Worm (Caenorhabditis elegans) whole organism, midembryonic: ENCODE data around the gene C24H12.1.
A peak's percentile ranks its signal among the peaks of the same experiment; 100 is the strongest.
"Not testable (repeated sequence)": the region's sequence is repeated elsewhere in the genome, so short reads cannot be mapped to it uniquely, and the experiment has no call there.

Experiments
- T22C8.4 ChIP-seq: fragments of 200-800 bp; sonication (Bioruptor generic); IDR thresholded peaks from 2 replicates; pipeline ENCODE4 v1.3.6; 2022; ENCODE audit warnings: missing genetic modification characterization, missing compliant biosample characterization
- cog-1 ChIP-seq: sonication (generic microtip); optimal IDR thresholded peaks from 2 replicates; lab custom pipeline; 2016; ENCODE audit warnings: missing genetic modification characterization, missing compliant biosample characterization
- flt-1 ChIP-seq: fragments of 200-800 bp; sonication (Bioruptor generic); IDR thresholded peaks from 2 replicates; pipeline ENCODE4 v1.3.6; 2022; ENCODE audit warnings: missing genetic modification characterization, missing compliant biosample characterization
- klf-2 ChIP-seq: fragments of 200-800 bp; sonication (Bioruptor generic); conservative IDR thresholded peaks from 2 replicates; pipeline ENCODE4 v1.3.6; 2022; ENCODE audit warnings: missing genetic modification reagents, missing genetic modification characterization, missing compliant biosample characterization
- med-1 ChIP-seq: sonication (generic microtip); optimal IDR thresholded peaks from 2 replicates; lab custom pipeline; 2017; ENCODE audit warnings: missing genetic modification characterization, mild to moderate bottlenecking, missing compliant biosample characterization, antibody characterized with exemption, missing genetic modification reagents; ENCODE audit not compliant: insufficient read depth
- ref-1 ChIP-seq: fragments of 200-800 bp; sonication (Bioruptor generic); conservative IDR thresholded peaks from 2 replicates; pipeline ENCODE4 v1.3.6; 2022; ENCODE audit warnings: missing genetic modification reagents, missing genetic modification characterization, missing compliant biosample characterization
- tab-1 ChIP-seq: fragments of 200-800 bp; sonication (Bioruptor generic); IDR thresholded peaks from 2 replicates; pipeline ENCODE4 v1.3.6; 2022; ENCODE audit warnings: missing genetic modification characterization, missing compliant biosample characterization
- ztf-23 ChIP-seq: fragments of 200-800 bp; sonication (Bioruptor generic); IDR thresholded peaks from 2 replicates; pipeline ENCODE4 v1.3.6; 2022; ENCODE audit warnings: missing genetic modification reagents, missing genetic modification characterization, missing compliant biosample characterization
- ztf-29 ChIP-seq: fragments of 200-800 bp; sonication (Bioruptor generic); IDR thresholded peaks from 2 replicates; pipeline ENCODE4 v1.3.6; 2022; ENCODE audit warnings: missing genetic modification reagents, missing genetic modification characterization, missing compliant biosample characterization

C24H12.1 gene

DNA sequence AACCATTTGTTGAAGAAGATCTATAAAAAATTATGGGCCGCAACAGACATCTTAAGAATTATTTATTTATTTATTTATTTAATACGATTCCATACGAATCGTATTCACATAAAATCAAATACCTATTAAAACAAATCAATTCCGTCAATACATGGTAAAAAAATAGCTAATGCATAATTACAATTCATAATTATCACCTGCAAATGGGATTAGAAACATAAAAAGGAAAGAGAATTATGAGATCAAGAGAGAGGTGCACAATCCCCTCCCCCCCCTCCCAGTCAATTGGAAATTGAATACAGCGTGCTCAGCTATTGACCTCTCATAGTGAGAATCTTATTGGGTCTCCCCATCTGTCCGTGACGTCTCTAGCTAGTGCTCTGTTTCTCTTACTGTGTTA lies at the start of gene C24H12.1:
C24H12.1 (plus strand) TSS at position 301 of the 400 bp plus-strand sequence.
- not testable (repeated sequence) for TF ChIP-seq T22C8.4 (GFP tag; lab: Robert Waterston, UW); cog-1 (tag; lab: Kevin White, UChicago); flt-1 (GFP tag; lab: Robert Waterston, UW)

- no peak for TF ChIP-seq flt-1 (GFP tag; lab: Robert Waterston, UW)
- TF ChIP-seq ref-1 (GFP tag; lab: Robert Waterston, UW): no peak
- no peak for TF ChIP-seq cog-1 (tag; lab: Kevin White, UChicago)
- no peak for TF ChIP-seq klf-2 (GFP tag; lab: Robert Waterston, UW)
- TF ChIP-seq tab-1 (GFP tag; lab: Robert Waterston, UW): no peak
Measured at ce11 chrII:399321-399720, 41.9 kb upstream of the C24H12.1 start, which contains the start of gene C03H5.6. Gene C03H5.6 (minus strand): TSS chrII:399421.

ce11 chrII:400167-400566 lies 41.0 kb upstream of the C24H12.1 start:
- TF ChIP-seq ztf-23: no peak
- no peak for TF ChIP-seq med-1 (GFP tag; lab: Kevin White, UChicago)
- TF ChIP-seq flt-1 (GFP tag; lab: Robert Waterston, UW): no peak
- TF ChIP-seq ztf-29 (GFP tag; lab: Robert Waterston, UW): no peak
- TF ChIP-seq T22C8.4 (GFP tag; lab: Robert Waterston, UW): no peak
- TF ChIP-seq cog-1 (tag; lab: Kevin White, UChicago): no peak
- no peak for TF ChIP-seq tab-1 (GFP tag; lab: Robert Waterston, UW)
- no peak for TF ChIP-seq klf-2 (GFP tag; lab: Robert Waterston, UW)
- no peak for TF ChIP-seq ref-1 (GFP tag; lab: Robert Waterston, UW)

ce11 chrII:401211-401610 lies 40.0 kb upstream of the C24H12.1 start:
- TF ChIP-seq flt-1 (GFP tag; lab: Robert Waterston, UW) (no peak), ztf-23 (no peak), med-1 (GFP tag; lab: Kevin White, UChicago) (no peak), cog-1 (tag; lab: Kevin White, UChicago) (no peak), ref-1 (GFP tag; lab: Robert Waterston, UW) (no peak), tab-1 (GFP tag; lab: Robert Waterston, UW) (no peak), T22C8.4 (GFP tag; lab: Robert Waterston, UW) (no peak), klf-2 (GFP tag; lab: Robert Waterston, UW) (no peak), ztf-29 (GFP tag; lab: Robert Waterston, UW) (no peak)

DNA sequence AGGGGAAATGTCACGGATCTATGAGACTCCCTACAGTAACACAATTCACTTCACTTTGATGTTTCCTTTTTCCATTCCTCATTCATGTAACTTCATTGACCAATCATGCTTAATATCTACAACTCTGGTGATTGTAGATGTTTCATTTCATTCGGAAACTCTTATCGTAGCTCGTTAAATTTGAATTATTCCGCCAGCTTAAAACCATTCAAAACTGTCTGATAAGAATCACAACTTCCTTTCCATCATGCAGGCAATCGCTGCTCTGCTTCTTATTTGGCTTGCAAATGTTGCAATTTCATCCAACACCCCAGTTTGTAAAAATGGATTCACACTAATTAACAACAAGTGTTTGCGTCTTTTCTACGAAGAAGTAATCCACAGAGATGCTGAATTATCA lies 38.8 kb upstream of the C24H12.1 start, which contains the start of gene clec-10:
clec-10 (plus strand) TSS at position 244 of the 400 bp plus-strand sequence.
- TF ChIP-seq klf-2 (GFP tag; lab: Robert Waterston, UW) (no peak), cog-1 (tag; lab: Kevin White, UChicago) (no peak), ref-1 (GFP tag; lab: Robert Waterston, UW) (no peak), flt-1 (GFP tag; lab: Robert Waterston, UW) (no peak), T22C8.4 (GFP tag; lab: Robert Waterston, UW) (no peak), med-1 (GFP tag; lab: Kevin White, UChicago) (no peak), ztf-23 (no peak), tab-1 (GFP tag; lab: Robert Waterston, UW) (no peak), ztf-29 (GFP tag; lab: Robert Waterston, UW) (no peak)

DNA sequence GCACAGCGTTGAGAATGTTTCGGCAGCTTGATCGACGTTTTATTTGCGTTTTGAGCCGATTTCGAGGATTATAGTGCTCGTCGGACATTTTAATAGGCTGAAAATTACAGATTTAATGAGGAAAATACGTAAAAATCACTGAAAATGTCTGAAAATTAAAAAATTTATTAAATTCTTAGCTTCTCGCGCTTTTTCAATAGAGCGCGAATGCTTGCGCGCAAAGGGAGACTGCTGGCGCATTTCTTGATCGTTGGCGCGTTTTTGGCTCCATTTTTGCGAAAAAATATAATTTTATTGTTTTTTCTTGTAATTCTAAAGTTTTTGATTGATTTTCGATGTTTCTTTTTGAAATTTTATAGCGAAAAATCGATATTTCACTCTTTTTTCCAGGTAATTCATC lies 30.4 kb upstream of the C24H12.1 start, which contains the start of the genes dnsn-1 and C24H12.4:
dnsn-1 (minus strand) TSS at position 101 of the 400 bp plus-strand sequence.
C24H12.4 (plus strand) TSS at position 391 of the 400 bp plus-strand sequence.
- no peak for TF ChIP-seq tab-1 (GFP tag; lab: Robert Waterston, UW)
- TF ChIP-seq med-1 (GFP tag; lab: Kevin White, UChicago): no peak
- TF ChIP-seq cog-1 (tag; lab: Kevin White, UChicago): peak; percentile 62

- TF ChIP-seq tab-1 (GFP tag; lab: Robert Waterston, UW) (peak; percentile 57; the same call in 1 of the 2 replicates), ztf-23 (peak; percentile 73), flt-1 (GFP tag; lab: Robert Waterston, UW) (peak; percentile 78; the same call in 1 of the 2 replicates)
Measured at ce11 chrII:416808-417207, 24.4 kb upstream of the C24H12.1 start.

ce11 chrII:418782-419181 lies 22.4 kb upstream of the C24H12.1 start, which contains the start of gene C24H12.6:
Gene C24H12.6 (minus strand): TSS chrII:418882.
- TF ChIP-seq ref-1 (GFP tag; lab: Robert Waterston, UW) (no peak), flt-1 (GFP tag; lab: Robert Waterston, UW) (no peak), ztf-23 (no peak), T22C8.4 (GFP tag; lab: Robert Waterston, UW) (no peak), med-1 (GFP tag; lab: Kevin White, UChicago) (no peak), tab-1 (GFP tag; lab: Robert Waterston, UW) (no peak), klf-2 (GFP tag; lab: Robert Waterston, UW) (no peak), ztf-29 (GFP tag; lab: Robert Waterston, UW) (no peak)

- TF ChIP-seq ztf-29 (GFP tag; lab: Robert Waterston, UW) (no peak), tab-1 (GFP tag; lab: Robert Waterston, UW) (no peak), T22C8.4 (GFP tag; lab: Robert Waterston, UW) (no peak)
Measured at ce11 chrII:423086-423485, 18.1 kb upstream of the C24H12.1 start, which contains the start of gene C24H12.8. Gene C24H12.8 (minus strand): TSS chrII:423186.

ce11 chrII:437279-437678 lies 3.9 kb upstream of the C24H12.1 start:
- no peak for TF ChIP-seq med-1 (GFP tag; lab: Kevin White, UChicago)
- no peak for TF ChIP-seq ztf-23
- TF ChIP-seq ref-1 (GFP tag; lab: Robert Waterston, UW): no peak
- no peak for TF ChIP-seq T22C8.4 (GFP tag; lab: Robert Waterston, UW)
- no peak for TF ChIP-seq klf-2 (GFP tag; lab: Robert Waterston, UW)
- no peak for TF ChIP-seq tab-1 (GFP tag; lab: Robert Waterston, UW)
- no peak for TF ChIP-seq ztf-29 (GFP tag; lab: Robert Waterston, UW)
- no peak for TF ChIP-seq flt-1 (GFP tag; lab: Robert Waterston, UW)
- TF ChIP-seq cog-1 (tag; lab: Kevin White, UChicago): no peak
